Worm (Caenorhabditis elegans): ENCODE results near the gene srd-67.

srd-67 gene

DNA sequence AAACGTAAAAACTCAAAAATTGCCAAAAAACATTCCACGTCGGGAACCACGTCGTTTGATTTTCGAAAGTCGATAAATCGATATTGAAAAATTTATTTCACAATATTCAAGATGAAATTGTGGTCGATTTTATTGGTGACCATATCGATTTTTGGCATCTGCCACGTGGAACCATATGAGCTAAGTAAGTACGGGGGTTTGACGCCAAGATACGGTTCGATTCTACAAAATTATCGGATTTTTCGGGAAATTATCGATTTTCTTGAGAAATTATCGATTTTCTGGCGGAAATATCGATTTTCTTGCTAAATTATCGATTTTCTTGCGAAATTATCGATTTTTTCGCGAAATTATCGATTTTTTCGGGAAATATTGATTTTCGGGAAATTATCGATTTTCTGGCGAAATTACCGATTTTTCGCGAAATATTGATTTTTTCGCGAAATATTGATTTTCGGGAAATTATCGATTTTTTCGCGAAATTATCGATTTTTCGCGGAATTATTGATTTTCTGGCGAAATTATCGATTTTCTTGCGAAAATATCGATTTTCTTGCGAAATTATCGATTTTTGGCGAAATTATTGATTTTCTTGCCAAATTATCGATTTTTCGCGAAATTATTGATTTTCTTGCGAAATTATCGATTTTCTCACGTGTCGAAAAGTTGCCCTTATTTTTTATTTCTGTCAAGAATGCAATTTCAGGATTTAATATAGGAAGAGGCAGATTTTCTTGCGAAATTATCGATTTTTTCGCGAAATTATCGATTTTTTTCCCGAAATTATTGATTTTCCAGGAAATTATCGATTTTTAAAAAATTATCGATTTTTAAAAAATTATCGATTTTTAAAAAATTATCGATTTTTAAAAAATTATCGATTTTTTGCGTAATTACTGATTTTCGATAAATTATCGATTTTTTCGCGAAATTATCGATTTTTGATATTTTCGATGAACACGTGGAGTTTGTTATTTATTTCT, 36.6 kb upstream of the srd-67 start, which contains the start of gene Y54F10BM.3:
TSS of gene Y54F10BM.3 (plus strand) at position 51 of the 983 bp plus-strand sequence.
- no peak for TF ChIP-seq nhr-21 (tag; optimal IDR thresholded peaks at IDR 0.05)
- no peak for TF ChIP-seq mdl-1 (tag; optimal IDR thresholded peaks at IDR 0.05)
- TF ChIP-seq mbf-1 (tag; optimal IDR thresholded peaks at IDR 0.05), result no peak
- no peak for TF ChIP-seq elt-1 (tag; optimal IDR thresholded peaks at IDR 0.05)

ce11 chrIII:2280569-2280968, 34.9 kb upstream of the srd-67 start, which contains the start of gene Y54F10BM.22:
TSS of gene Y54F10BM.22 (plus strand) at chrIII:2280899.
- TF ChIP-seq snpc-4 (tag; optimal IDR thresholded peaks at IDR 0.05) (no peak), sma-3 (GFP tag; optimal IDR thresholded peaks at IDR 0.05) (peak; percentile 59), nhr-25 (tag; optimal IDR thresholded peaks at IDR 0.05) (peak; percentile 60), nhr-10 (tag; optimal IDR thresholded peaks at IDR 0.05) (no peak), unc-62 (GFP tag; optimal IDR thresholded peaks at IDR 0.05) (no peak), mab-5 (tag; optimal IDR thresholded peaks at IDR 0.05) (no peak)

- no peak for TF ChIP-seq crh-2 (tag; optimal IDR thresholded peaks at IDR 0.05)
- TF ChIP-seq fos-1 (tag; optimal IDR thresholded peaks at IDR 0.05), result no peak
- TF ChIP-seq ceh-16 (tag; optimal IDR thresholded peaks at IDR 0.05), result no peak
- no peak for TF ChIP-seq lsy-2 (tag; optimal IDR thresholded peaks at IDR 0.05)
- TF ChIP-seq nhr-237 (tag; optimal IDR thresholded peaks at IDR 0.05), result no peak
- TF ChIP-seq mbf-1 (tag; optimal IDR thresholded peaks at IDR 0.05), result no peak
- no peak for TF ChIP-seq elt-1 (tag; optimal IDR thresholded peaks at IDR 0.05)
- TF ChIP-seq egl-27 (tag; optimal IDR thresholded peaks at IDR 0.05), result no peak
- no peak for TF ChIP-seq aly-2 (tag; optimal IDR thresholded peaks at IDR 0.05)
- no peak for TF ChIP-seq ZK546.5 (tag; optimal IDR thresholded peaks at IDR 0.05)
These were observed 33.8 kb upstream of the srd-67 start, which contains the start of gene Y54F10BM.23 for ce11 chrIII:2279457-2279856. TSS of gene Y54F10BM.23 (minus strand) at chrIII:2279557.

DNA sequence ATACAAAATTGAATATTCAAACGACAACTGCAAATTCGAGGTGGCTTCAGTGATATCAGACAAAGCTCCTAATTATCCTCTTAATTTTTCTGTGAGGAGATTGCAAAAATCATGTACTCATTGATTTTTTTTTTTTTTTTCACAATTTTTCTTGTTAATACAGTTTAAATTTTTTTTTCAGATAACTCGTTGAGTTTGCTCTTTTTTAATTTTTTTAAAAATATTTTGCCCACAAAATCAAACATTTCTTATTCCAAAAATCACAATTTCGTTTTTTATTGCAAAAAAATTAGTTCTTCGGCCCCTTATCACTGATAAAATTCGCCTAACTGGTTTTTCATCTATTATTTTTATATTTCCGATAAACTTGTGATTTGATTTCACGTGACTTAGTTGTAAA, 31.2 kb upstream of the srd-67 start, which contains the start of gene Y54F10BM.21:
TSS of gene Y54F10BM.21 (plus strand) at position 301 of the 400 bp plus-strand sequence.
- TF ChIP-seq lin-39 (tag; optimal IDR thresholded peaks at IDR 0.05) (no peak), sma-3 (GFP tag; optimal IDR thresholded peaks at IDR 0.05) (no peak), blmp-1 (tag; optimal IDR thresholded peaks at IDR 0.05; ENCODE audit: insufficient read depth) (no peak), unc-55 (GFP tag; optimal IDR thresholded peaks at IDR 0.05) (no peak), ceh-16 (tag; optimal IDR thresholded peaks at IDR 0.05) (no peak), mbf-1 (tag; optimal IDR thresholded peaks at IDR 0.05) (no peak), ztf-1 (GFP tag; conservative IDR thresholded peaks at IDR 0.05) (no peak), nhr-129 (tag; optimal IDR thresholded peaks at IDR 0.05) (no peak), peb-1 (tag; optimal IDR thresholded peaks at IDR 0.05) (no peak), unc-39 (tag; optimal IDR thresholded peaks at IDR 0.05) (no peak), aly-2 (tag; optimal IDR thresholded peaks at IDR 0.05) (no peak), nhr-23 (tag; optimal IDR thresholded peaks at IDR 0.05) (no peak), nhr-237 (tag; optimal IDR thresholded peaks at IDR 0.05) (no peak), mab-5 (tag; optimal IDR thresholded peaks at IDR 0.05) (no peak), crh-2 (tag; optimal IDR thresholded peaks at IDR 0.05) (no peak), skn-1 (tag; optimal IDR thresholded peaks at IDR 0.05) (no peak), sma-9 (GFP tag; optimal IDR thresholded peaks at IDR 0.05) (no peak), sma-9 (tag; optimal IDR thresholded peaks at IDR 0.05) (no peak)

DNA sequence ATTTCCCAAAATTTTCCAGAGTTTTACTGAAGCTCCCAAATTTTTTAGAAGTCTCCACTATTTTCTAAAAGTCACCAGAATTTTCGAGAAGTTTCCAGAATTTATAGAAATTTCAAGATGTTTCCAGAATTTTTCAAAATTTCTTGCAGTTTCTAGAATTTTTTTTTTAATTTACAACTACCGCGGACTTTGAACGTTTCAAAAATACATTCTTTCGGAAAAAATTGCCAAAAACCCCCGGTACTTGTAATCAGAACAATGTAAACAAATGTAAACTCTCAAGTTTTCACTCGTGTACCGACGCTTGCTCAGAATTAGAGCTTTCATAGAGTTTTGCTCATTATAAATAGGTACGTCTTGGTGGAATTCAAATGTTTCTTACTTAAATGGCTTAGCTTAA, 27.1 kb upstream of the srd-67 start, which contains the start of gene fbxa-39:
TSS of gene fbxa-39 (plus strand) at position 301 of the 400 bp plus-strand sequence.
- TF ChIP-seq nhr-25 (tag; optimal IDR thresholded peaks at IDR 0.05) (no peak), nhr-23 (tag; optimal IDR thresholded peaks at IDR 0.05) (no peak)

DNA sequence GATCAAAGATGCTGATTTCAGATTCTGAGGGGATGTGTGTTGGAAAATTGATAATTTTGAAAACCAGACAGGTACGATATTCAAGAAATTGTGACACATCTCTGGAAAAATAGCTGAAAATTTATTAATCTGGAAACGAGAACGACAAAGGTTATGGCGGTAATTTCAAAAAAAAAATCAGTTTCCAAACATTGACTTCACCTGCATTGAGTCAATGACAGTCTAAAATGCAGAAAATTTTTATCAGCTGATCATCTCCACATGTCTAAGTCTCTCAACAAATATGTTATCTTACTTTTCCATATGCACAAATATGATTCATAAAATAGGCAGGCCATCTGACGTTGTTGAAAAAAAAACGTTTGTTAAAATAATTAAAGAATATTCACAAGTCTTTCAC, 26.4 kb upstream of the srd-67 start, which contains the start of gene fbxa-48:
TSS of gene fbxa-48 (minus strand) at position 101 of the 400 bp plus-strand sequence.
- no peak for TF ChIP-seq egl-27 (tag; optimal IDR thresholded peaks at IDR 0.05)
- TF ChIP-seq mab-5 (tag; optimal IDR thresholded peaks at IDR 0.05), result no peak
- TF ChIP-seq fos-1 (tag; optimal IDR thresholded peaks at IDR 0.05), result peak; percentile 48
